Worm (Caenorhabditis elegans) whole organism, midembryonic: ENCODE results near the gene srx-60.

Source experiments
- T22C8.4 ChIP-seq: fragments of 200-800 bp; sonication (Bioruptor generic); IDR thresholded peaks from 2 replicates; pipeline ENCODE4 v1.3.6; 2022; ENCODE audit warnings: missing genetic modification characterization, missing compliant biosample characterization
- cog-1 ChIP-seq: sonication (generic microtip); optimal IDR thresholded peaks from 2 replicates; lab custom pipeline; 2016; ENCODE audit warnings: missing genetic modification characterization, missing compliant biosample characterization
- flt-1 ChIP-seq: fragments of 200-800 bp; sonication (Bioruptor generic); IDR thresholded peaks from 2 replicates; pipeline ENCODE4 v1.3.6; 2022; ENCODE audit warnings: missing genetic modification characterization, missing compliant biosample characterization
- klf-2 ChIP-seq: fragments of 200-800 bp; sonication (Bioruptor generic); conservative IDR thresholded peaks from 2 replicates; pipeline ENCODE4 v1.3.6; 2022; ENCODE audit warnings: missing genetic modification reagents, missing genetic modification characterization, missing compliant biosample characterization
- med-1 ChIP-seq: sonication (generic microtip); optimal IDR thresholded peaks from 2 replicates; lab custom pipeline; 2017; ENCODE audit warnings: missing genetic modification characterization, mild to moderate bottlenecking, missing compliant biosample characterization, antibody characterized with exemption, missing genetic modification reagents; ENCODE audit not compliant: insufficient read depth
- ref-1 ChIP-seq: fragments of 200-800 bp; sonication (Bioruptor generic); conservative IDR thresholded peaks from 2 replicates; pipeline ENCODE4 v1.3.6; 2022; ENCODE audit warnings: missing genetic modification reagents, missing genetic modification characterization, missing compliant biosample characterization
- ztf-23 ChIP-seq: fragments of 200-800 bp; sonication (Bioruptor generic); IDR thresholded peaks from 2 replicates; pipeline ENCODE4 v1.3.6; 2022; ENCODE audit warnings: missing genetic modification reagents, missing genetic modification characterization, missing compliant biosample characterization
- ztf-29 ChIP-seq: fragments of 200-800 bp; sonication (Bioruptor generic); IDR thresholded peaks from 2 replicates; pipeline ENCODE4 v1.3.6; 2022; ENCODE audit warnings: missing genetic modification reagents, missing genetic modification characterization, missing compliant biosample characterization

- TF ChIP-seq ref-1 (GFP tag; lab: Robert Waterston, UW) (no peak), flt-1 (GFP tag; lab: Robert Waterston, UW) (no peak), T22C8.4 (GFP tag; lab: Robert Waterston, UW) (no peak), ztf-23 (GFP tag; lab: Robert Waterston, UW) (no peak), cog-1 (tag; lab: Kevin White, UChicago) (no peak), klf-2 (no peak), ztf-29 (GFP tag; lab: Robert Waterston, UW) (no peak), med-1 (GFP tag; lab: Kevin White, UChicago) (no peak)
Measured at ce11 chrV:7391933-7392332, 8.8 kb upstream of the srx-60 start, which contains the start of gene fbxa-105.
